Worm (Caenorhabditis elegans) whole organism, L1 larva: Measurements from ENCODE around the gene C18D11.7.
A peak's percentile ranks its signal among the peaks of the same experiment; 100 is the strongest.

Experiments
- ceh-82 ChIP-seq, 3 experiments: fragments of 150-350 bp in 1 of 3; sonication (generic microtip) in 2 of 3; optimal IDR thresholded peaks; 2 replicates each; lab custom pipeline; 2014 to 2017; ENCODE audit warnings: missing biosample characterization in 3 of 3, missing genetic modification characterization in 3 of 3
- efl-3 ChIP-seq: fragments of 200-800 bp; sonication (Bioruptor generic); optimal IDR thresholded peaks from 2 replicates; lab custom pipeline; 2018; ENCODE audit warnings: mild to moderate bottlenecking, missing genetic modification characterization, missing compliant biosample characterization
- elt-2 ChIP-seq: sonication (generic microtip); optimal IDR thresholded peaks from 2 replicates; lab custom pipeline; 2016; ENCODE audit warnings: missing genetic modification characterization, mild to moderate bottlenecking, inconsistent platforms, missing compliant biosample characterization, missing genetic modification reagents
- fkh-10 ChIP-seq: sonication (generic microtip); optimal IDR thresholded peaks from 2 replicates; lab custom pipeline; 2017; ENCODE audit warnings: missing biosample characterization, missing genetic modification reagents, missing genetic modification characterization
- hpl-2 ChIP-seq: fragments of 150-350 bp; optimal IDR thresholded peaks from 2 replicates; lab custom pipeline; 2014; ENCODE audit warnings: missing biosample characterization, missing genetic modification reagents, missing genetic modification characterization
- lin-14 ChIP-seq: fragments of 200-800 bp; sonication (Bioruptor generic); optimal IDR thresholded peaks from 2 replicates; lab custom pipeline; 2018; ENCODE audit warnings: mild to moderate bottlenecking, missing genetic modification characterization, moderate library complexity, missing compliant biosample characterization
- nhr-11 ChIP-seq: fragments of 150-350 bp; optimal IDR thresholded peaks from 2 replicates; lab custom pipeline; 2014; ENCODE audit warnings: missing biosample characterization, missing genetic modification characterization
- nhr-237 ChIP-seq: fragments of 150-350 bp; optimal IDR thresholded peaks from 2 replicates; lab custom pipeline; 2014; ENCODE audit warnings: missing biosample characterization, missing genetic modification characterization
- nhr-28 ChIP-seq: fragments of 150-350 bp; optimal IDR thresholded peaks from 2 replicates; lab custom pipeline; 2014; ENCODE audit warnings: missing biosample characterization, missing genetic modification characterization
- tbx-2 ChIP-seq: sonication (generic microtip); optimal IDR thresholded peaks from 2 replicates; lab custom pipeline; 2016; ENCODE audit warnings: missing genetic modification characterization, missing compliant biosample characterization
- unc-86 ChIP-seq: sonication (generic microtip); optimal IDR thresholded peaks from 2 replicates; lab custom pipeline; 2016; ENCODE audit warnings: missing genetic modification characterization, missing compliant biosample characterization
- ztf-4 ChIP-seq: fragments of 150-350 bp; optimal IDR thresholded peaks from 2 replicates; lab custom pipeline; 2014; ENCODE audit warnings: missing biosample characterization, missing genetic modification characterization

DNA sequence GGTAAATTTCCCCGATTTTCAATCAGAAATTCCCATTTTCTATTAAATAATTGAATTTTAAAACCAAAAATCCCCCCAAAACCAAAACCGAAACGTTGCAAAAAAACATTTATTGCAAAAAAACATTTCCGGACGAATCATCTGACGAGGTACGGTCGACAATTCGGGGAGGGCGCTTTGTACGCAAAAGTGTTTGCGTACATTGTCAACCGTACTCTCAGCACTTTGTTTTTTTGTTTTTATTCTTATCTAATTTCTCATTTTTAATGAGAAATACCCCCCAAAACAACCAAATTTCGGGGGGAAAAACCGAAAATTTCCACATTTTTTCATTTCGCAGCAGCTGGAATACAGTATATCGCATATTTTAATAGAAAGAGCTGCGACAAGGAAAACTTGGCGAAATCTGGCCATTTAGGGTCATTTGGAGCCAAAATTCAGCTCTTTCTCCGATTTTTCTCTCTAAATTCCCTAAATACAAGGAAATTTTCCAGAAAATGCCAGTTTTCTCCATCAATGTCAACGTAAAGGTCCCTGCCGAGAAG, 41.1 kb upstream of the C18D11.7 start, which contains the start of gene mif-1:
- no peak for TF ChIP-seq unc-86 (tag; lab: Kevin White, UChicago)
- no peak for TF ChIP-seq hpl-2 (GFP tag; lab: Kevin White, UChicago)
- TF ChIP-seq efl-3: no peak
- no peak for TF ChIP-seq nhr-28 (tag; lab: Kevin White, UChicago)
- no peak for TF ChIP-seq ztf-4 (tag; lab: Kevin White, UChicago)
- no peak for TF ChIP-seq fkh-10 (GFP tag; lab: Kevin White, UChicago)
- peak in 1 of 3 experiments; percentile 46 for TF ChIP-seq ceh-82 (tag; optimal IDR thresholded peaks at IDR 0.05; lab: Kevin White, UChicago)
- no peak for TF ChIP-seq nhr-237
- no peak for TF ChIP-seq tbx-2 (tag; lab: Kevin White, UChicago)
- no peak for TF ChIP-seq lin-14
- TF ChIP-seq elt-2: no peak
- no peak for TF ChIP-seq nhr-11 (tag; lab: Kevin White, UChicago)
